Fruit fly (Drosophila melanogaster) whole organism, embryonic: ENCODE data around the gene CG11980.
A peak's percentile ranks its signal among the peaks of the same experiment; 100 is the strongest.

ENCODE experiments used
- Asciz ChIP-seq: fragments of 200-800 bp; sonication (Bioruptor generic); optimal IDR thresholded peaks from 2 replicates; lab custom pipeline; 2017; ENCODE audit warnings: missing biosample characterization, mild to moderate bottlenecking, missing genetic modification characterization, missing genetic modification reagents
- Bgb ChIP-seq: fragments of 200-800 bp; sonication (Bioruptor generic); IDR thresholded peaks from 2 replicates; pipeline ENCODE4 v1.3.6; 2022; ENCODE audit warnings: missing biosample characterization, missing genetic modification characterization; ENCODE audit not compliant: partially characterized antibody
- CG11085 ChIP-seq: fragments of 200-800 bp; sonication (Bioruptor generic); IDR thresholded peaks from 2 replicates; pipeline ENCODE4 v1.3.6; 2022; ENCODE audit warnings: missing biosample characterization, missing genetic modification characterization
- CG11093 ChIP-seq: fragments of 200-800 bp; sonication (Bioruptor generic); IDR thresholded peaks from 3 replicates; pipeline ENCODE4 v1.3.6; 2022; ENCODE audit warnings: missing biosample characterization, missing genetic modification characterization
- CG14014 ChIP-seq: fragments of 200-800 bp; sonication (Bioruptor generic); IDR thresholded peaks from 2 replicates; pipeline ENCODE4 v1.3.6; 2022; ENCODE audit warnings: missing biosample characterization, missing genetic modification characterization
- CG14050 ChIP-seq: fragments of 200-800 bp; sonication (Bioruptor generic); IDR thresholded peaks from 3 replicates; pipeline ENCODE4 v1.3.6; 2022; ENCODE audit warnings: missing biosample characterization, missing genetic modification characterization
- CG14667 ChIP-seq: fragments of 200-800 bp; sonication (Bioruptor generic); IDR thresholded peaks from 2 replicates; pipeline ENCODE4 v1.3.6; 2022; ENCODE audit warnings: missing biosample characterization, missing genetic modification characterization
- CG14710 ChIP-seq: fragments of 200-800 bp; sonication (Bioruptor generic); optimal IDR thresholded peaks from 3 replicates; lab custom pipeline; 2019; ENCODE audit warnings: missing biosample characterization, mild to moderate bottlenecking, missing genetic modification characterization, moderate library complexity
- CG15073 ChIP-seq: fragments of 200-800 bp; sonication (Bioruptor generic); optimal IDR thresholded peaks from 2 replicates; lab custom pipeline; 2016; ENCODE audit warnings: missing biosample characterization, missing genetic modification characterization
- CG16813 ChIP-seq: fragments of 200-800 bp; sonication (Bioruptor generic); IDR thresholded peaks from 3 replicates; pipeline ENCODE4 v1.3.6; 2022; ENCODE audit warnings: missing biosample characterization, missing genetic modification characterization; ENCODE audit not compliant: partially characterized antibody
- CG17186 ChIP-seq: fragments of 200-800 bp; sonication (Bioruptor generic); optimal IDR thresholded peaks from 3 replicates; lab custom pipeline; 2017; ENCODE audit warnings: missing biosample characterization, missing genetic modification reagents, missing genetic modification characterization
- CG17568 ChIP-seq: fragments of 200-800 bp; sonication (Bioruptor generic); optimal IDR thresholded peaks from 2 replicates; lab custom pipeline; 2018; ENCODE audit warnings: missing biosample characterization, mild to moderate bottlenecking, missing genetic modification characterization, moderate library complexity
- CG17829 ChIP-seq: fragments of 200-800 bp; optimal IDR thresholded peaks from 2 replicates; lab custom pipeline; 2019; ENCODE audit warnings: missing biosample characterization, mild to moderate bottlenecking, missing genetic modification characterization, moderate library complexity
- CG3281 ChIP-seq: fragments of 200-800 bp; sonication (Bioruptor generic); optimal IDR thresholded peaks from 3 replicates; lab custom pipeline; 2017; ENCODE audit warnings: missing biosample characterization, mild to moderate bottlenecking, missing genetic modification characterization
- CG34422 ChIP-seq: fragments of 200-800 bp; sonication (Bioruptor generic); IDR thresholded peaks from 3 replicates; pipeline ENCODE4 v1.3.6; 2022; ENCODE audit warnings: missing biosample characterization, missing genetic modification characterization
- CG3726 ChIP-seq: fragments of 200-800 bp; sonication (Bioruptor generic); IDR thresholded peaks from 3 replicates; pipeline ENCODE4, ENCODE4 v1.3.6; 2022; ENCODE audit warnings: missing biosample characterization, missing genetic modification characterization
- CG8924 ChIP-seq: fragments of 200-800 bp; optimal IDR thresholded peaks from 3 replicates; lab custom pipeline; 2019; ENCODE audit warnings: missing biosample characterization, mild to moderate bottlenecking, missing genetic modification characterization, moderate library complexity
- Camta ChIP-seq: fragments of 200-800 bp; sonication (Bioruptor generic); optimal IDR thresholded peaks from 2 replicates; lab custom pipeline; 2016; ENCODE audit warnings: missing biosample characterization, missing genetic modification characterization
- CoRest ChIP-seq: fragments of 200-800 bp; sonication (Bioruptor generic); optimal IDR thresholded peaks from 3 replicates; lab custom pipeline; 2018; ENCODE audit warnings: missing biosample characterization, mild to moderate bottlenecking, missing genetic modification characterization, moderate library complexity
- Dfd ChIP-seq, 2 experiments: fragments of >200 bp; optimal IDR thresholded peaks; 2 replicates each; lab custom pipeline; 2017; ENCODE audit warnings: missing biosample characterization in 2 of 2, missing genetic modification characterization in 2 of 2
- Doc2 ChIP-seq: fragments of 200-800 bp; sonication (Bioruptor generic); IDR thresholded peaks from 2 replicates; pipeline ENCODE4 v1.3.6; 2022; ENCODE audit warnings: missing biosample characterization, missing genetic modification characterization
- Drgx ChIP-seq: fragments of 200-800 bp; sonication (Bioruptor generic); IDR thresholded peaks from 2 replicates; pipeline ENCODE4 v1.3.6; 2022; ENCODE audit warnings: missing biosample characterization, missing genetic modification characterization
- Elba2 ChIP-seq: fragments of 200-800 bp; sonication (Bioruptor generic); optimal IDR thresholded peaks from 3 replicates; lab custom pipeline; 2016; ENCODE audit warnings: missing biosample characterization, missing genetic modification characterization
- Fer2 ChIP-seq: fragments of 200-800 bp; sonication (Bioruptor generic); optimal IDR thresholded peaks from 2 replicates; lab custom pipeline; 2018; ENCODE audit warnings: missing biosample characterization, mild to moderate bottlenecking, missing genetic modification characterization, moderate library complexity
- HLH4C ChIP-seq: fragments of 200-800 bp; sonication (Bioruptor generic); IDR thresholded peaks from 3 replicates; pipeline ENCODE4 v1.3.6; 2022; ENCODE audit warnings: missing biosample characterization, missing genetic modification characterization; ENCODE audit not compliant: partially characterized antibody
- HmgD ChIP-seq: fragments of 200-800 bp; sonication (Bioruptor generic); optimal IDR thresholded peaks from 3 replicates; lab custom pipeline; 2016; ENCODE audit warnings: missing biosample characterization, missing genetic modification characterization
- MESR4 ChIP-seq: fragments of 200-800 bp; sonication (Bioruptor generic); optimal IDR thresholded peaks from 2 replicates; lab custom pipeline; 2018; ENCODE audit warnings: missing biosample characterization, mild to moderate bottlenecking, missing genetic modification characterization, moderate library complexity
- NFAT ChIP-seq: fragments of 200-800 bp; sonication (Bioruptor generic); IDR thresholded peaks from 2 replicates; pipeline ENCODE4 v1.3.6; 2022; ENCODE audit warnings: missing biosample characterization, missing genetic modification characterization
- Scr ChIP-seq: fragments of 200-800 bp; sonication (Bioruptor generic); IDR thresholded peaks from 2 replicates; pipeline ENCODE4 v1.3.6; 2022; ENCODE audit warnings: missing biosample characterization, missing genetic modification characterization; ENCODE audit not compliant: partially characterized antibody
- Trl ChIP-seq, 3 experiments: fragments of >200 bp in 2 of 3; fragments of 200-800 bp in 1 of 3; sonication (Bioruptor generic) in 1 of 3; optimal IDR thresholded peaks; 2 replicates in 1 of 3; 3 replicates in 2 of 3; lab custom pipeline; 2016 to 2017; ENCODE audit warnings: missing biosample characterization in 1 of 3, missing genetic modification characterization in 1 of 3
- cad ChIP-seq: fragments of >200 bp; optimal IDR thresholded peaks from 2 replicates; lab custom pipeline; 2017; ENCODE audit warnings: missing biosample characterization, missing genetic modification characterization
- crol ChIP-seq: fragments of 200-800 bp; sonication (Bioruptor generic); IDR thresholded peaks from 2 replicates; pipeline ENCODE4 v1.3.6; 2022; ENCODE audit warnings: missing biosample characterization, missing genetic modification characterization
- dati ChIP-seq: fragments of 200-800 bp; sonication (Bioruptor generic); IDR thresholded peaks from 2 replicates; pipeline ENCODE4 v1.3.6; 2022; ENCODE audit warnings: missing biosample characterization, missing genetic modification characterization
- dimm ChIP-seq: fragments of 200-800 bp; sonication (Bioruptor generic); IDR thresholded peaks from 2 replicates; pipeline ENCODE4 v1.3.6; 2022; ENCODE audit warnings: missing biosample characterization, missing genetic modification characterization
- exex ChIP-seq: fragments of 200-800 bp; sonication (Bioruptor generic); optimal IDR thresholded peaks from 4 replicates; lab custom pipeline; 2018; ENCODE audit warnings: missing biosample characterization, mild to moderate bottlenecking, missing genetic modification characterization, moderate library complexity
- fru ChIP-seq: fragments of >200 bp; optimal IDR thresholded peaks from 2 replicates; lab custom pipeline; 2017
- gsb-n ChIP-seq: fragments of 200-800 bp; sonication (Bioruptor generic); optimal IDR thresholded peaks from 3 replicates; lab custom pipeline; 2018; ENCODE audit warnings: missing biosample characterization, mild to moderate bottlenecking, missing genetic modification characterization
- hth ChIP-seq: fragments of >200 bp; optimal IDR thresholded peaks from 2 replicates; lab custom pipeline; 2017; ENCODE audit warnings: inconsistent platforms
- jing ChIP-seq: fragments of 200-800 bp; sonication (Bioruptor generic); optimal IDR thresholded peaks from 2 replicates; lab custom pipeline; 2018; ENCODE audit warnings: missing biosample characterization, mild to moderate bottlenecking, missing genetic modification characterization
- klu ChIP-seq: fragments of 200-800 bp; sonication (Bioruptor generic); IDR thresholded peaks from 2 replicates; pipeline ENCODE4 v1.3.6; 2022; ENCODE audit warnings: missing biosample characterization, missing genetic modification characterization
- kni ChIP-seq: fragments of 200-800 bp; sonication (Bioruptor generic); optimal IDR thresholded peaks from 3 replicates; lab custom pipeline; 2017; ENCODE audit warnings: mild to moderate bottlenecking, missing biosample characterization, missing genetic modification reagents, missing genetic modification characterization
- luna ChIP-seq: fragments of 200-800 bp; sonication (Bioruptor generic); optimal IDR thresholded peaks from 2 replicates; lab custom pipeline; 2016; ENCODE audit warnings: missing biosample characterization, missing genetic modification characterization
- nerfin-2 ChIP-seq: fragments of 200-800 bp; sonication (Bioruptor generic); IDR thresholded peaks from 2 replicates; pipeline ENCODE4 v1.3.6; 2022; ENCODE audit warnings: missing biosample characterization, missing genetic modification characterization; ENCODE audit not compliant: partially characterized antibody
- onecut ChIP-seq: fragments of 200-800 bp; sonication (Bioruptor generic); IDR thresholded peaks from 2 replicates; pipeline ENCODE4 v1.3.6; 2022; ENCODE audit warnings: missing biosample characterization, missing genetic modification characterization
- pan ChIP-seq, 4 experiments: fragments of >200 bp in 3 of 4; fragments of 200-800 bp in 1 of 4; sonication (Bioruptor generic) in 1 of 4; optimal IDR thresholded peaks in 3 of 4; IDR thresholded peaks in 1 of 4; 2 replicates each; pipeline versions ENCODE4 v1.3.6 to Lab custom; 2017 to 2022; ENCODE audit warnings: missing biosample characterization in 2 of 4, missing genetic modification characterization in 2 of 4, mixed read lengths in 1 of 4
- trem ChIP-seq: fragments of 200-800 bp; optimal IDR thresholded peaks from 3 replicates; lab custom pipeline; 2019; ENCODE audit warnings: missing biosample characterization, mild to moderate bottlenecking, missing genetic modification characterization, moderate library complexity
- zen ChIP-seq: fragments of 200-800 bp; sonication (Bioruptor generic); optimal IDR thresholded peaks from 3 replicates; lab custom pipeline; 2018; ENCODE audit warnings: missing biosample characterization, mild to moderate bottlenecking, missing genetic modification characterization, moderate library complexity

Gene CG11980

dm6 chr3R:9030006-9030749 lies 26.4 kb downstream of the CG11980 start (continued):
- TF ChIP-seq CG34422 (GFP tag; lab: Robert Waterston, UW) = no peak
- TF ChIP-seq gsb-n (tag; lab: Kevin White, UChicago) = no peak
- no peak for TF ChIP-seq CG11085
- no peak for TF ChIP-seq Doc2 (GFP tag; lab: Robert Waterston, UW)
- no peak for TF ChIP-seq dimm (GFP tag; lab: Robert Waterston, UW)
- no peak for TF ChIP-seq Dfd (GFP tag; optimal IDR thresholded peaks at IDR 0.05; lab: Kevin White, UChicago)
- no peak for TF ChIP-seq CG14014
- no peak for TF ChIP-seq pan (optimal IDR thresholded peaks at IDR 0.05; lab: Kevin White, UChicago)
- no peak for TF ChIP-seq pan (GFP tag; optimal IDR thresholded peaks at IDR 0.05 in 1 of 2, IDR thresholded peaks at IDR 0.05 in 1 of 2)
- TF ChIP-seq cad (GFP tag; lab: Kevin White, UChicago) = peak; percentile 59
- TF ChIP-seq Scr (GFP tag; lab: Robert Waterston, UW) = no peak
- peak; percentile 11 for TF ChIP-seq CG8924 (tag; lab: Kevin White, UChicago)
- TF ChIP-seq CG16813 (GFP tag; lab: Robert Waterston, UW) = no peak
- no peak for TF ChIP-seq CG3726 (GFP tag; lab: Robert Waterston, UW)
- no peak for TF ChIP-seq Elba2 (GFP tag; lab: Kevin White, UChicago)
- TF ChIP-seq kni (GFP tag; lab: Kevin White, UChicago) = peak; percentile 32
- TF ChIP-seq CG14710 (tag; lab: Kevin White, UChicago) = no peak
- TF ChIP-seq dati (GFP tag; lab: Robert Waterston, UW) = no peak
- TF ChIP-seq Camta (GFP tag; lab: Kevin White, UChicago) = no peak
- TF ChIP-seq CG17186 (GFP tag; lab: Kevin White, UChicago) = no peak
- TF ChIP-seq Fer2 (tag; lab: Kevin White, UChicago) = no peak
- no peak for TF ChIP-seq klu (GFP tag; lab: Robert Waterston, UW)
- TF ChIP-seq Bgb (GFP tag; lab: Robert Waterston, UW) = no peak
- TF ChIP-seq HmgD (GFP tag; lab: Kevin White, UChicago) = no peak
- TF ChIP-seq nerfin-2 = no peak
- no peak for TF ChIP-seq Asciz
- TF ChIP-seq hth (lab: Kevin White, UChicago) = no peak
- no peak for TF ChIP-seq Trl (optimal IDR thresholded peaks at IDR 0.05; lab: Kevin White, UChicago)
- TF ChIP-seq Trl (GFP tag; optimal IDR thresholded peaks at IDR 0.05; lab: Kevin White, UChicago) = no peak
- TF ChIP-seq CG14050 (GFP tag; lab: Robert Waterston, UW) = no peak
- TF ChIP-seq NFAT (GFP tag; lab: Robert Waterston, UW) = no peak
- no peak for TF ChIP-seq crol (GFP tag; lab: Robert Waterston, UW)

- TF ChIP-seq exex (tag; lab: Kevin White, UChicago) (peak; percentile 19), HLH4C (GFP tag; lab: Robert Waterston, UW) (no peak)
These were observed 26.9 kb downstream of the CG11980 start for dm6 chr3R:9030750-9031128.

- TF ChIP-seq CG15073 (GFP tag; lab: Kevin White, UChicago) = peak; percentile 62
- TF ChIP-seq luna (GFP tag; lab: Kevin White, UChicago) = peak; percentile 42
- TF ChIP-seq zen (tag; lab: Kevin White, UChicago) = peak; percentile 65
- peak; percentile 28 for TF ChIP-seq MESR4 (GFP tag; lab: Kevin White, UChicago)
- TF ChIP-seq CG17829 = peak; percentile 83
- TF ChIP-seq dati (GFP tag; lab: Robert Waterston, UW) = peak; percentile 83
- TF ChIP-seq jing = peak; percentile 73
- peak; percentile 85 for TF ChIP-seq CG3281
- TF ChIP-seq CG11093 = peak; percentile 89
- TF ChIP-seq CG17568 (GFP tag; lab: Kevin White, UChicago) = peak; percentile 85
- TF ChIP-seq onecut = peak; percentile 80
- TF ChIP-seq Drgx (GFP tag; lab: Robert Waterston, UW) = peak; percentile 99
- TF ChIP-seq CoRest (tag; lab: Kevin White, UChicago) = peak; percentile 84
- TF ChIP-seq trem (tag; lab: Kevin White, UChicago) = peak; percentile 25
- no peak for TF ChIP-seq fru (lab: Kevin White, UChicago)
- peak; percentile 87 for TF ChIP-seq CG14667 (GFP tag; lab: Robert Waterston, UW)
These were observed 28.1 kb downstream of the CG11980 start for dm6 chr3R:9031797-9032418.
